Worm (Caenorhabditis elegans): ENCODE measurements around the gene T01E8.1.

T01E8.1 gene

ce11 chrII:10189369-10189768 lies 17.2 kb upstream of the T01E8.1 start, which contains the start of gene cdc-25.4:
Gene cdc-25.4 (minus strand): TSS chrII:10189469.
- TF ChIP-seq sptf-1 (tag; optimal IDR thresholded peaks at IDR 0.05) (no peak), ceh-90 (tag; optimal IDR thresholded peaks at IDR 0.05) (no peak), isw-1 (GFP tag; IDR thresholded peaks at IDR 0.05) (no peak), ces-1 (GFP tag; optimal IDR thresholded peaks at IDR 0.05) (no peak), lsy-2 (tag; optimal IDR thresholded peaks at IDR 0.05) (no peak), lin-13 (GFP tag; optimal IDR thresholded peaks at IDR 0.05) (no peak), fkh-4 (tag; optimal IDR thresholded peaks at IDR 0.05; ENCODE audit: borderline replicate concordance) (no peak), nhr-71 (tag; optimal IDR thresholded peaks at IDR 0.05) (no peak), hlh-4 (tag; optimal IDR thresholded peaks at IDR 0.05) (no peak), nhr-76 (tag; optimal IDR thresholded peaks at IDR 0.05) (no peak), nhr-85 (tag) (no peak), mef-2 (tag; optimal IDR thresholded peaks at IDR 0.05) (no peak), efl-1 (optimal IDR thresholded peaks at IDR 0.05) (no peak), efl-1 (GFP tag; optimal IDR thresholded peaks at IDR 0.05 in 1 of 2) (no peak), mab-9 (GFP tag; IDR thresholded peaks at IDR 0.05) (no peak)

- TF ChIP-seq nhr-77 (tag; optimal IDR thresholded peaks at IDR 0.05) (no peak), dsc-1 (tag; optimal IDR thresholded peaks at IDR 0.05) (no peak), fkh-4 (tag; optimal IDR thresholded peaks at IDR 0.05; ENCODE audit: borderline replicate concordance) (no peak), unc-130 (tag; optimal IDR thresholded peaks at IDR 0.05) (no peak), rnt-1 (tag; optimal IDR thresholded peaks at IDR 0.05) (no peak)
These were observed 14.3 kb upstream of the T01E8.1 start, which contains the start of gene R05H5.7 for ce11 chrII:10192207-10192606. Gene R05H5.7 (plus strand): TSS chrII:10192507.

ce11 chrII:10194605-10195004 lies 11.9 kb upstream of the T01E8.1 start, which contains the start of gene srb-6:
Gene srb-6 (plus strand): TSS chrII:10194905.
- TF ChIP-seq lin-35 (GFP tag; optimal IDR thresholded peaks at IDR 0.05) (no peak), skn-1 (tag; optimal IDR thresholded peaks at IDR 0.05) (no peak), elt-2 (tag; optimal IDR thresholded peaks at IDR 0.05) (no peak), unc-30 (tag; optimal IDR thresholded peaks at IDR 0.05) (no peak), nhr-84 (tag; optimal IDR thresholded peaks at IDR 0.05) (no peak), hlh-17 (GFP tag; optimal IDR thresholded peaks at IDR 0.05; ENCODE audit: borderline replicate concordance) (no peak), nhr-76 (tag; optimal IDR thresholded peaks at IDR 0.05) (no peak), sptf-1 (tag; optimal IDR thresholded peaks at IDR 0.05) (no peak), mep-1 (tag; optimal IDR thresholded peaks at IDR 0.05) (no peak), nhr-20 (tag; optimal IDR thresholded peaks at IDR 0.05) (no peak), zip-4 (GFP tag; optimal IDR thresholded peaks at IDR 0.05) (no peak), tlp-1 (tag; optimal IDR thresholded peaks at IDR 0.05) (no peak), vab-15 (tag; optimal IDR thresholded peaks at IDR 0.05) (no peak), mdl-1 (tag; optimal IDR thresholded peaks at IDR 0.05) (no peak), ets-5 (GFP tag; IDR thresholded peaks at IDR 0.05) (no peak), fkh-10 (GFP tag; optimal IDR thresholded peaks at IDR 0.05) (no peak), hlh-4 (tag; optimal IDR thresholded peaks at IDR 0.05) (no peak), aly-2 (tag; optimal IDR thresholded peaks at IDR 0.05) (no peak), pqm-1 (tag; optimal IDR thresholded peaks at IDR 0.05) (no peak), blmp-1 (tag; optimal IDR thresholded peaks at IDR 0.05) (no peak)

ce11 chrII:10197091-10197675 lies 9.3 kb upstream of the T01E8.1 start, which contains the start of gene R05H5.3:
Gene R05H5.3 (plus strand): TSS chrII:10197625.
- no peak for TF ChIP-seq hlh-4 (tag; optimal IDR thresholded peaks at IDR 0.05)
- TF ChIP-seq elt-2 (tag; optimal IDR thresholded peaks at IDR 0.05), result no peak
- peak; percentile 46 for TF ChIP-seq nhr-77 (tag; optimal IDR thresholded peaks at IDR 0.05)
- TF ChIP-seq dpl-1 (GFP tag; optimal IDR thresholded peaks at IDR 0.05), result peak; percentile 80 to 90 (median 87)
- TF ChIP-seq nhr-85 (tag), result peak; percentile 49
- no peak for TF ChIP-seq fkh-4 (tag; optimal IDR thresholded peaks at IDR 0.05; ENCODE audit: borderline replicate concordance)
- no peak for TF ChIP-seq snpc-4 (tag; optimal IDR thresholded peaks at IDR 0.05)
- TF ChIP-seq sptf-1 (tag; optimal IDR thresholded peaks at IDR 0.05), result no peak
- TF ChIP-seq ztf-4 (tag; optimal IDR thresholded peaks at IDR 0.05), result no peak
- no peak for TF ChIP-seq egl-27 (tag; optimal IDR thresholded peaks at IDR 0.05)
- no peak for TF ChIP-seq nhr-90 (tag; optimal IDR thresholded peaks at IDR 0.05; ENCODE audit: poor library complexity)
- TF ChIP-seq grh-1 (GFP tag; IDR thresholded peaks at IDR 0.05), result no peak
- peak; percentile 67 for TF ChIP-seq C16A3.4 (tag; optimal IDR thresholded peaks at IDR 0.05)
- no peak for TF ChIP-seq nhr-28 (tag; optimal IDR thresholded peaks at IDR 0.05)
- no peak for TF ChIP-seq Y116A8C.19 (tag; optimal IDR thresholded peaks at IDR 0.05; ENCODE audit: borderline replicate concordance)
- no peak for TF ChIP-seq C04F5.9 (tag; optimal IDR thresholded peaks at IDR 0.05)
- TF ChIP-seq lin-35 (GFP tag; optimal IDR thresholded peaks at IDR 0.05), result peak; percentile 77 to 92
- no peak for TF ChIP-seq alr-1 (tag; optimal IDR thresholded peaks at IDR 0.05; ENCODE audit: borderline replicate concordance)
- TF ChIP-seq tbx-2 (tag; optimal IDR thresholded peaks at IDR 0.05), result peak; percentile 26

Measured in whole organism, L1 larva.